Worm (Caenorhabditis elegans) whole organism, L1 larva: ENCODE measurements around the gene pdhk-2.

Experiments
- F16B12.6 ChIP-seq: fragments of 150-350 bp; optimal IDR thresholded peaks from 2 replicates; lab custom pipeline; 2014; ENCODE audit warnings: missing biosample characterization, missing genetic modification characterization
- aly-2 ChIP-seq: fragments of 150-350 bp; optimal IDR thresholded peaks from 2 replicates; lab custom pipeline; 2014; ENCODE audit warnings: missing biosample characterization, missing genetic modification characterization
- ama-1 ChIP-seq: fragments of 150-350 bp; optimal IDR thresholded peaks from 2 replicates; lab custom pipeline; 2014
- blmp-1 ChIP-seq: fragments of 150-350 bp; optimal IDR thresholded peaks from 2 replicates; lab custom pipeline; 2014; ENCODE audit warnings: missing biosample characterization, missing genetic modification characterization
- ceh-8 ChIP-seq: fragments of 200-800 bp; sonication (Bioruptor generic); optimal IDR thresholded peaks from 2 replicates; lab custom pipeline; 2018; ENCODE audit warnings: mild to moderate bottlenecking, missing genetic modification characterization, moderate library complexity, missing compliant biosample characterization
- ceh-90 ChIP-seq: sonication (generic microtip); optimal IDR thresholded peaks from 2 replicates; lab custom pipeline; 2016; ENCODE audit warnings: missing genetic modification characterization, missing compliant biosample characterization
- ces-1 ChIP-seq: fragments of 150-350 bp; optimal IDR thresholded peaks from 2 replicates; lab custom pipeline; 2014; ENCODE audit warnings: missing biosample characterization, missing genetic modification reagents, missing genetic modification characterization
- dpl-1 ChIP-seq, 3 experiments: fragments of 150-350 bp in 2 of 3; sonication (generic microtip) in 1 of 3; optimal IDR thresholded peaks; 2 replicates each; lab custom pipeline; 2014 to 2017; ENCODE audit warnings: missing biosample characterization in 3 of 3, missing genetic modification characterization in 3 of 3, missing genetic modification reagents in 3 of 3
- dsc-1 ChIP-seq: sonication (generic microtip); optimal IDR thresholded peaks from 2 replicates; lab custom pipeline; 2016; ENCODE audit warnings: mild to moderate bottlenecking, missing genetic modification characterization, missing compliant biosample characterization
- efl-1 ChIP-seq, 4 experiments: fragments of 150-350 bp; optimal IDR thresholded peaks in 3 of 4; peaks in 1 of 4; 1 replicate in 1 of 4; 2 replicates in 3 of 4; lab custom pipeline; 2014; ENCODE audit warnings: missing biosample characterization in 2 of 4, missing genetic modification characterization in 2 of 4, missing genetic modification reagents in 2 of 4
- egl-13 ChIP-seq: sonication (generic microtip); optimal IDR thresholded peaks from 2 replicates; lab custom pipeline; 2016; ENCODE audit warnings: missing genotype, missing genetic modification reagents, missing genetic modification characterization, missing compliant biosample characterization
- elt-2 ChIP-seq: sonication (generic microtip); optimal IDR thresholded peaks from 2 replicates; lab custom pipeline; 2016; ENCODE audit warnings: missing genetic modification characterization, mild to moderate bottlenecking, inconsistent platforms, missing compliant biosample characterization, missing genetic modification reagents
- fkh-10 ChIP-seq: sonication (generic microtip); optimal IDR thresholded peaks from 2 replicates; lab custom pipeline; 2017; ENCODE audit warnings: missing biosample characterization, missing genetic modification reagents, missing genetic modification characterization
- fkh-8 ChIP-seq: sonication (generic microtip); optimal IDR thresholded peaks from 2 replicates; lab custom pipeline; 2016; ENCODE audit warnings: mild to moderate bottlenecking, missing genetic modification characterization, missing compliant biosample characterization
- hpl-2 ChIP-seq: fragments of 150-350 bp; optimal IDR thresholded peaks from 2 replicates; lab custom pipeline; 2014; ENCODE audit warnings: missing biosample characterization, missing genetic modification reagents, missing genetic modification characterization
- jun-1 ChIP-seq: fragments of 150-350 bp; optimal IDR thresholded peaks from 2 replicates; lab custom pipeline; 2014; ENCODE audit warnings: missing biosample characterization, missing genetic modification reagents, missing genetic modification characterization
- lin-14 ChIP-seq: fragments of 200-800 bp; sonication (Bioruptor generic); optimal IDR thresholded peaks from 2 replicates; lab custom pipeline; 2018; ENCODE audit warnings: mild to moderate bottlenecking, missing genetic modification characterization, moderate library complexity, missing compliant biosample characterization
- lin-35 ChIP-seq, 2 experiments: fragments of 150-350 bp; optimal IDR thresholded peaks; 2 replicates each; lab custom pipeline; 2014; ENCODE audit warnings: missing biosample characterization in 2 of 2, missing genetic modification characterization in 2 of 2, missing genetic modification reagents in 2 of 2
- lin-39 ChIP-seq: fragments of 150-350 bp; optimal IDR thresholded peaks from 2 replicates; lab custom pipeline; 2014; ENCODE audit warnings: missing biosample characterization, missing genetic modification reagents, missing genetic modification characterization
- lsy-2 ChIP-seq, 2 experiments: fragments of 150-350 bp; optimal IDR thresholded peaks; 2 replicates each; lab custom pipeline; 2014; ENCODE audit warnings: missing biosample characterization in 2 of 2, missing genetic modification characterization in 2 of 2
- mab-9 ChIP-seq: fragments of 200-800 bp; sonication (Bioruptor generic); IDR thresholded peaks from 2 replicates; pipeline ENCODE4 v1.3.6; 2022; ENCODE audit warnings: missing genetic modification reagents, missing genetic modification characterization, missing compliant biosample characterization
- mdl-1 ChIP-seq, 2 experiments: fragments of 150-350 bp; optimal IDR thresholded peaks; 2 replicates each; lab custom pipeline; 2014 to 2017; ENCODE audit warnings: missing biosample characterization in 2 of 2, missing genetic modification characterization in 2 of 2, inconsistent platforms in 1 of 2
- mef-2 ChIP-seq: fragments of 150-350 bp; optimal IDR thresholded peaks from 2 replicates; lab custom pipeline; 2014; ENCODE audit warnings: missing biosample characterization, missing genetic modification characterization
- mep-1 ChIP-seq: fragments of 150-350 bp; optimal IDR thresholded peaks from 2 replicates; lab custom pipeline; 2014; ENCODE audit warnings: missing biosample characterization, missing genetic modification characterization
- nhr-11 ChIP-seq: fragments of 150-350 bp; optimal IDR thresholded peaks from 2 replicates; lab custom pipeline; 2014; ENCODE audit warnings: missing biosample characterization, missing genetic modification characterization
- nhr-12 ChIP-seq: sonication (generic microtip); optimal IDR thresholded peaks from 2 replicates; lab custom pipeline; 2017; ENCODE audit warnings: missing biosample characterization, missing genetic modification characterization
- nhr-19 ChIP-seq: fragments of 200-800 bp; sonication (Bioruptor generic); conservative IDR thresholded peaks from 2 replicates; pipeline ENCODE4 v1.3.6; 2022; ENCODE audit warnings: missing genetic modification characterization, missing compliant biosample characterization
- nhr-28 ChIP-seq: fragments of 150-350 bp; optimal IDR thresholded peaks from 2 replicates; lab custom pipeline; 2014; ENCODE audit warnings: missing biosample characterization, missing genetic modification characterization
- nhr-47 ChIP-seq: sonication (generic microtip); optimal IDR thresholded peaks from 2 replicates; lab custom pipeline; 2016; ENCODE audit warnings: mild to moderate bottlenecking, missing genetic modification characterization, moderate library complexity, missing compliant biosample characterization
- nhr-71 ChIP-seq: sonication (generic microtip); optimal IDR thresholded peaks from 2 replicates; lab custom pipeline; 2016; ENCODE audit warnings: mild to moderate bottlenecking, missing genetic modification characterization, moderate library complexity, missing compliant biosample characterization
- nhr-77 ChIP-seq: fragments of 150-350 bp; optimal IDR thresholded peaks from 2 replicates; lab custom pipeline; 2014; ENCODE audit warnings: missing biosample characterization, missing genetic modification characterization
- nhr-85 ChIP-seq: sonication (generic microtip); peaks from one replicate; lab custom pipeline; 2016; ENCODE audit warnings: missing genetic modification characterization, inconsistent platforms, missing compliant biosample characterization
- nhr-90 ChIP-seq: sonication (generic microtip); optimal IDR thresholded peaks from 2 replicates; lab custom pipeline; 2016; ENCODE audit warnings: mild to moderate bottlenecking, missing genetic modification characterization, missing compliant biosample characterization; ENCODE audit not compliant: poor library complexity
- pqm-1 ChIP-seq: sonication (generic microtip); optimal IDR thresholded peaks from 3 replicates; lab custom pipeline; 2017; ENCODE audit warnings: missing biosample characterization, missing genetic modification characterization
- rnt-1 ChIP-seq: sonication (generic microtip); optimal IDR thresholded peaks from 2 replicates; lab custom pipeline; 2016; ENCODE audit warnings: mild to moderate bottlenecking, missing genetic modification characterization, moderate library complexity, missing compliant biosample characterization
- snu-23 ChIP-seq: sonication (generic microtip); optimal IDR thresholded peaks from 2 replicates; lab custom pipeline; 2016; ENCODE audit warnings: missing genetic modification characterization, missing compliant biosample characterization
- sup-37 ChIP-seq: fragments of 200-800 bp; sonication (Bioruptor generic); optimal IDR thresholded peaks from 2 replicates; lab custom pipeline; 2018; ENCODE audit warnings: mild to moderate bottlenecking, missing genetic modification characterization, missing compliant biosample characterization
- swsn-7 ChIP-seq: sonication (generic microtip); optimal IDR thresholded peaks from 2 replicates; lab custom pipeline; 2016; ENCODE audit warnings: missing genetic modification characterization, missing compliant biosample characterization
- tbx-2 ChIP-seq: sonication (generic microtip); optimal IDR thresholded peaks from 2 replicates; lab custom pipeline; 2016; ENCODE audit warnings: missing genetic modification characterization, missing compliant biosample characterization
- unc-130 ChIP-seq: fragments of 150-350 bp; optimal IDR thresholded peaks from 2 replicates; lab custom pipeline; 2017; ENCODE audit warnings: missing biosample characterization, missing genetic modification characterization, inconsistent platforms
- unc-30 ChIP-seq: sonication (generic microtip); optimal IDR thresholded peaks from 2 replicates; lab custom pipeline; 2017; ENCODE audit warnings: missing biosample characterization, missing genetic modification characterization
- zip-4 ChIP-seq: fragments of 200-800 bp; sonication (Bioruptor generic); optimal IDR thresholded peaks from 2 replicates; lab custom pipeline; 2018; ENCODE audit warnings: mild to moderate bottlenecking, missing genetic modification characterization, moderate library complexity, missing compliant biosample characterization
- ztf-11 ChIP-seq, 2 experiments: sonication (generic microtip); optimal IDR thresholded peaks; 2 replicates each; lab custom pipeline; 2016 to 2017; ENCODE audit warnings: missing genetic modification characterization in 2 of 2, missing biosample characterization in 1 of 2, missing compliant biosample characterization in 1 of 2
- ztf-4 ChIP-seq: fragments of 150-350 bp; optimal IDR thresholded peaks from 2 replicates; lab custom pipeline; 2014; ENCODE audit warnings: missing biosample characterization, missing genetic modification characterization

The pdhk-2 gene

DNA sequence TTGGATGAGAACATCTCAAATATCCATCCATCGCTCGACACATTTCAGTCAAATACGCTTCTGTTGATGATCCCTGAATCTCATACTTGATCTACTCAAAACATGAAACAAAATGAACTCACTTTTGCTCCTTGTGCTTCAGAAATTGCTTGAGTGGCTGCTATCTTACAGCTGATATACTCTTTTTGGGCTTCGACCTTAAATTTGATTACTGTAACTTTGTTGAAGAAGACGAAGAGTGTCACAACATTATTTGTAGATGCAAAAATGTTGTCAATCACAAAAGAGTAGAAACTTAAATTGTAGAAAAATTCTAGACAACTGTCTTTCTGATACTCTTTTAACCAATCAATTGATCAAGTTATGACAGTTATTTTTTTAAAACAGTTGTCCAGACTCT, 1.4 kb upstream of the pdhk-2 start:
- no peak for TF ChIP-seq unc-30 (tag; lab: Kevin White, UChicago)
- TF ChIP-seq pqm-1 (tag; lab: Kevin White, UChicago): no peak
- TF ChIP-seq rnt-1 (tag; lab: Kevin White, UChicago): no peak
- TF ChIP-seq mab-9 (GFP tag; lab: Robert Waterston, UW): no peak
- TF ChIP-seq F16B12.6 (tag; lab: Kevin White, UChicago): no peak
- TF ChIP-seq fkh-10 (GFP tag; lab: Kevin White, UChicago): peak; percentile 70
- no peak for TF ChIP-seq dsc-1
- TF ChIP-seq ztf-11 (tag; optimal IDR thresholded peaks at IDR 0.05; lab: Kevin White, UChicago): no peak
- TF ChIP-seq ces-1: no peak
- TF ChIP-seq fkh-8 (tag; lab: Kevin White, UChicago): no peak
- TF ChIP-seq blmp-1: no peak
- no peak for TF ChIP-seq efl-1 (optimal IDR thresholded peaks at IDR 0.05; lab: Kevin White, UChicago)
- TF ChIP-seq efl-1 (GFP tag; optimal IDR thresholded peaks at IDR 0.05 in 1 of 2; lab: Kevin White, UChicago): peak in 1 of 2 experiments; percentile 72

DNA sequence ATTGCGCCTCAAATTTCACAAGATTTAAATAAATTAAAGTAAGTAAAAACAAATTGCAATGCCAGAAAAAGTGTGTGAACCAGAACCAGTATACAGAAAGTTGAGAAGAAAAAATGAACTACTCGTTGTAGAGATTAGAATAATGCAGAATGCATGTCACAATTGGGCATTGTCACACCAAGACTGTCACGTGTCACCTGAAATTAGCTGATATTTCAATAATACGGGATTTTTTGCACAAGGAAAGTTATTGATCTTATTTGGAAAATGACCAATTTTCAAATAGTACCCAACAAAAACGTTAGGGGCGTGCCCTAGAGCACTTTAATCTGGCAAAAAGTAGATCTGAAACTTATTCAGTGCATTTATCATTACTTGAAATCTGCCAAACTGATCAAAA, 743 bp upstream of the pdhk-2 start:
- TF ChIP-seq efl-1 (optimal IDR thresholded peaks at IDR 0.05; lab: Kevin White, UChicago) (no peak), efl-1 (GFP tag; optimal IDR thresholded peaks at IDR 0.05 in 1 of 2; lab: Kevin White, UChicago) (peak in 1 of 2 experiments; percentile 91), jun-1 (tag; lab: Kevin White, UChicago) (no peak)

DNA sequence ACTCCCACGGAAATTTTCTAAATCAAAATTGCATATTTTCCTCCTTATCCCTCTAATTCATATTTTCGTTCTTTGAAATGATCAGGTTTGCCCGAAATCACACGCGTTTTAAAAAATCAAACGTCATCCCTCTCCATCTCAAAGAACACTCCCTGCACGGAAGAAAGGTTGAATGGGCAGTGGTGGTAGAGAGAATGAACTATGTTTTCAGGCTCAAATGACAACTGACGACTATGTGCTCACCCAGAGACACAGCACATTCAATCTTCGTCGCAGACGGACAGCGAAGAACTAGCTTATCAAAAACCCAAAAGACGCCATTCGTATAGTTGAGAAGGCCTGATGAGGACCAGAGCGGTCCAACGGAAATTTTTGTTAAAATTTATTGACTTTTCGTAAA, 1.4 kb downstream of the pdhk-2 start:
- TF ChIP-seq snu-23 (GFP tag; lab: Kevin White, UChicago) (peak; percentile 25), mdl-1 (tag; optimal IDR thresholded peaks at IDR 0.05; lab: Kevin White, UChicago) (peak in 1 of 2 experiments; percentile 27), sup-37 (GFP tag; lab: Kevin White, UChicago) (no peak), nhr-71 (tag; lab: Kevin White, UChicago) (peak; percentile 38), nhr-11 (tag; lab: Kevin White, UChicago) (no peak), lin-14 (peak; percentile 42), hpl-2 (GFP tag; lab: Kevin White, UChicago) (no peak), efl-1 (optimal IDR thresholded peaks at IDR 0.05; lab: Kevin White, UChicago) (peak in 1 of 2 experiments; percentile 10), efl-1 (GFP tag; optimal IDR thresholded peaks at IDR 0.05 in 1 of 2; lab: Kevin White, UChicago) (peak; percentile 3 to 84), rnt-1 (tag; lab: Kevin White, UChicago) (peak; percentile 63), nhr-19 (GFP tag; lab: Robert Waterston, UW) (peak; percentile 54), lin-39 (tag; lab: Kevin White, UChicago) (no peak), dpl-1 (GFP tag; optimal IDR thresholded peaks at IDR 0.05; lab: Kevin White, UChicago) (peak in 1 of 3 experiments; percentile 3), lin-35 (GFP tag; optimal IDR thresholded peaks at IDR 0.05; lab: Kevin White, UChicago) (peak; percentile 18 to 45), lsy-2 (tag; optimal IDR thresholded peaks at IDR 0.05; lab: Kevin White, UChicago) (peak in 1 of 2 experiments; percentile 23), ceh-8 (GFP tag; lab: Kevin White, UChicago) (no peak)

DNA sequence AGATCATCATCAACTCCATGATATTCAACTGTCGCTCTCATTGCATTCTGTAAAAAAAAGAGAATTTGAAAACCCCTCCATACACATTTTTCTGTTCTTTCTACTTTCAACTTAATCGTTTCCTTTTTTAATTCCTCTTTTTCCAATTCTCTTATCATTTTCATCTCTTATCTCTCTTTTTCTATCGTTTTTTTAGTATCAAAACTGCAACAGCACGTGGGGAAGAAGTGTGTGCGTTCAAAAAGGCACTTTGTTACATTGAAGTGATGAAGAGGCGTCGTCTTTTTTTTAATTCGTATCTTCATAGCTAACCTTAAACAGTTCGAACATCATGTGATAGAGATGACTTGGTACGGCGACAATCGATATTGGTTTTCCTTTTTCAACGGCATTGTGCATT, 2.1 kb downstream of the pdhk-2 start:
- TF ChIP-seq dsc-1: no peak
- peak in 1 of 2 experiments; percentile 43 for TF ChIP-seq lsy-2 (tag; optimal IDR thresholded peaks at IDR 0.05; lab: Kevin White, UChicago)
- TF ChIP-seq egl-13 (tag; lab: Kevin White, UChicago): no peak
- peak; percentile 5 for TF ChIP-seq mep-1 (tag; lab: Kevin White, UChicago)
- TF ChIP-seq ztf-4 (tag; lab: Kevin White, UChicago): no peak
- TF ChIP-seq nhr-47 (tag; lab: Kevin White, UChicago): peak; percentile 10
- TF ChIP-seq ama-1 (lab: Kevin White, UChicago): no peak
- TF ChIP-seq dpl-1 (GFP tag; optimal IDR thresholded peaks at IDR 0.05; lab: Kevin White, UChicago): peak in 2 of 3 experiments; percentile 24 to 50
- TF ChIP-seq F16B12.6 (tag; lab: Kevin White, UChicago): no peak
- no peak for TF ChIP-seq ceh-90
- peak; percentile 70 for TF ChIP-seq snu-23 (GFP tag; lab: Kevin White, UChicago)
- peak; percentile 10 for TF ChIP-seq pqm-1 (tag; lab: Kevin White, UChicago)
- peak; percentile 82 for TF ChIP-seq elt-2
- peak; percentile 31 for TF ChIP-seq tbx-2 (tag; lab: Kevin White, UChicago)
- no peak for TF ChIP-seq zip-4 (GFP tag; lab: Kevin White, UChicago)
- TF ChIP-seq nhr-28: no peak
- TF ChIP-seq nhr-90 (tag; lab: Kevin White, UChicago): peak; percentile 54
- TF ChIP-seq nhr-85 (tag; lab: Kevin White, UChicago): peak; percentile 90
- TF ChIP-seq fkh-8 (tag; lab: Kevin White, UChicago): no peak
- TF ChIP-seq nhr-19 (GFP tag; lab: Robert Waterston, UW): peak; percentile 30; the same call in 1 of the 2 replicates
- peak; percentile 28 for TF ChIP-seq jun-1 (tag; lab: Kevin White, UChicago)
- no peak for TF ChIP-seq nhr-12 (tag; lab: Kevin White, UChicago)
- TF ChIP-seq efl-1 (optimal IDR thresholded peaks at IDR 0.05; lab: Kevin White, UChicago): peak in 1 of 2 experiments; percentile 39
- peak; percentile 23 to 93 for TF ChIP-seq efl-1 (GFP tag; optimal IDR thresholded peaks at IDR 0.05 in 1 of 2; lab: Kevin White, UChicago)
- peak; percentile 11 for TF ChIP-seq unc-130 (tag; lab: Kevin White, UChicago)
- TF ChIP-seq blmp-1: peak; percentile 74
- peak; percentile 64 for TF ChIP-seq nhr-71 (tag; lab: Kevin White, UChicago)
- no peak for TF ChIP-seq swsn-7 (tag; lab: Kevin White, UChicago)
- TF ChIP-seq mef-2 (tag; lab: Kevin White, UChicago): no peak
- no peak for TF ChIP-seq aly-2
- TF ChIP-seq nhr-77 (tag; lab: Kevin White, UChicago): no peak
